Worm (Caenorhabditis elegans) whole organism, L2 larva: ENCODE data around the gene nhr-138.

Experiments used
- C34F6.9 ChIP-seq: fragments of 150-350 bp; optimal IDR thresholded peaks from 2 replicates; lab custom pipeline; 2014; ENCODE audit warnings: missing biosample characterization, missing genetic modification characterization
- F13H6.1 ChIP-seq: sonication (generic microtip); optimal IDR thresholded peaks from 2 replicates; lab custom pipeline; 2016; ENCODE audit warnings: missing genetic modification characterization, missing compliant biosample characterization
- R02D3.7 ChIP-seq: fragments of 150-350 bp; optimal IDR thresholded peaks from 2 replicates; lab custom pipeline; 2014; ENCODE audit warnings: missing biosample characterization, missing genetic modification characterization
- Y55F3AM.14 ChIP-seq: fragments of 200-800 bp; sonication (Bioruptor generic); optimal IDR thresholded peaks from 2 replicates; lab custom pipeline; 2018; ENCODE audit warnings: mild to moderate bottlenecking, missing genetic modification characterization, missing compliant biosample characterization
- ZK546.5 ChIP-seq: sonication (generic microtip); optimal IDR thresholded peaks from 2 replicates; lab custom pipeline; 2017; ENCODE audit warnings: missing biosample characterization, missing genetic modification characterization
- alr-1 ChIP-seq: fragments of 150-350 bp; optimal IDR thresholded peaks from 2 replicates; lab custom pipeline; 2014; ENCODE audit warnings: missing biosample characterization, missing genetic modification characterization
- ama-1 ChIP-seq: fragments of 150-350 bp; optimal IDR thresholded peaks from 2 replicates; lab custom pipeline; 2018; ENCODE audit warnings: inconsistent platforms
- blmp-1 ChIP-seq: sonication (generic microtip); optimal IDR thresholded peaks from 2 replicates; lab custom pipeline; 2017; ENCODE audit warnings: missing genetic modification characterization, mild to moderate bottlenecking, missing compliant biosample characterization, antibody characterized with exemption, moderate library complexity; ENCODE audit not compliant: insufficient read depth
- ceh-16 ChIP-seq: fragments of 150-350 bp; optimal IDR thresholded peaks from 2 replicates; lab custom pipeline; 2014; ENCODE audit warnings: missing biosample characterization, missing genetic modification characterization
- ceh-82 ChIP-seq: fragments of 150-350 bp; optimal IDR thresholded peaks from 2 replicates; lab custom pipeline; 2014; ENCODE audit warnings: missing biosample characterization, missing genetic modification characterization
- crh-2 ChIP-seq: sonication (generic microtip); optimal IDR thresholded peaks from 2 replicates; lab custom pipeline; 2017; ENCODE audit warnings: missing biosample characterization, missing genetic modification characterization
- dmd-4 ChIP-seq: sonication (generic microtip); optimal IDR thresholded peaks from 2 replicates; lab custom pipeline; 2017; ENCODE audit warnings: missing biosample characterization, missing genetic modification characterization
- elt-1 ChIP-seq: fragments of 150-350 bp; optimal IDR thresholded peaks from 2 replicates; lab custom pipeline; 2014; ENCODE audit warnings: missing biosample characterization, missing genetic modification characterization
- elt-3 ChIP-seq: sonication (generic microtip); optimal IDR thresholded peaks from 2 replicates; lab custom pipeline; 2017; ENCODE audit warnings: missing biosample characterization, missing genetic modification characterization
- gmeb-1 ChIP-seq: fragments of 150-350 bp; optimal IDR thresholded peaks from 2 replicates; lab custom pipeline; 2014; ENCODE audit warnings: missing biosample characterization, missing genetic modification characterization
- lin-13 ChIP-seq: fragments of 150-350 bp; optimal IDR thresholded peaks from 2 replicates; lab custom pipeline; 2014; ENCODE audit warnings: missing biosample characterization, missing genetic modification reagents, missing genetic modification characterization
- lin-39 ChIP-seq: fragments of 150-350 bp; optimal IDR thresholded peaks from 2 replicates; lab custom pipeline; 2014; ENCODE audit warnings: missing biosample characterization, missing genetic modification reagents, missing genetic modification characterization
- lsy-2 ChIP-seq, 2 experiments: fragments of 150-350 bp in 1 of 2; sonication (generic microtip) in 1 of 2; optimal IDR thresholded peaks; 2 replicates each; lab custom pipeline; 2014 to 2017; ENCODE audit warnings: missing biosample characterization in 2 of 2, missing genetic modification characterization in 2 of 2
- mab-5 ChIP-seq: fragments of 150-350 bp; optimal IDR thresholded peaks from 2 replicates; lab custom pipeline; 2014; ENCODE audit warnings: missing biosample characterization, missing genetic modification characterization
- mdl-1 ChIP-seq, 2 experiments: fragments of 150-350 bp in 1 of 2; sonication (generic microtip) in 1 of 2; optimal IDR thresholded peaks; 2 replicates each; lab custom pipeline; 2017; ENCODE audit warnings: missing biosample characterization in 2 of 2, missing genetic modification characterization in 2 of 2
- nhr-10 ChIP-seq: sonication (generic microtip); optimal IDR thresholded peaks from 2 replicates; lab custom pipeline; 2017; ENCODE audit warnings: missing biosample characterization, missing genetic modification characterization
- nhr-11 ChIP-seq: fragments of 150-350 bp; optimal IDR thresholded peaks from 2 replicates; lab custom pipeline; 2014; ENCODE audit warnings: missing biosample characterization, missing genetic modification characterization
- nhr-12 ChIP-seq: fragments of 150-350 bp; optimal IDR thresholded peaks from 2 replicates; lab custom pipeline; 2014; ENCODE audit warnings: missing biosample characterization, missing genetic modification characterization
- nhr-129 ChIP-seq: fragments of 150-350 bp; optimal IDR thresholded peaks from 2 replicates; lab custom pipeline; 2014; ENCODE audit warnings: missing biosample characterization, missing genetic modification characterization
- nhr-21 ChIP-seq: fragments of 150-350 bp; optimal IDR thresholded peaks from 2 replicates; lab custom pipeline; 2014; ENCODE audit warnings: missing biosample characterization, missing genetic modification characterization
- nhr-23 ChIP-seq: fragments of 150-350 bp; optimal IDR thresholded peaks from 2 replicates; lab custom pipeline; 2014; ENCODE audit warnings: missing biosample characterization, missing genetic modification reagents, missing genetic modification characterization
- nhr-237 ChIP-seq: fragments of 150-350 bp; optimal IDR thresholded peaks from 2 replicates; lab custom pipeline; 2014; ENCODE audit warnings: missing biosample characterization, missing genetic modification characterization
- nhr-25 ChIP-seq: fragments of 150-350 bp; sonication (generic microtip); optimal IDR thresholded peaks from 3 replicates; lab custom pipeline; 2014; ENCODE audit warnings: missing biosample characterization, missing genetic modification characterization
- nhr-6 ChIP-seq: fragments of 150-350 bp; optimal IDR thresholded peaks from 2 replicates; lab custom pipeline; 2014; ENCODE audit warnings: missing biosample characterization, missing genetic modification characterization
- nhr-77 ChIP-seq: fragments of 150-350 bp; optimal IDR thresholded peaks from 2 replicates; lab custom pipeline; 2014; ENCODE audit warnings: missing biosample characterization, missing genetic modification characterization
- skn-1 ChIP-seq: sonication (generic microtip); optimal IDR thresholded peaks from 2 replicates; lab custom pipeline; 2017; ENCODE audit warnings: missing biosample characterization, missing genetic modification characterization
- sma-3 ChIP-seq: sonication (generic microtip); optimal IDR thresholded peaks from 2 replicates; lab custom pipeline; 2016; ENCODE audit warnings: missing genetic modification reagents, missing genetic modification characterization, missing compliant biosample characterization
- sma-9 ChIP-seq, 2 experiments: fragments of 150-350 bp in 1 of 2; sonication (generic microtip) in 1 of 2; optimal IDR thresholded peaks; 2 replicates each; lab custom pipeline; 2014 to 2016; ENCODE audit warnings: missing genetic modification characterization in 2 of 2, mild to moderate bottlenecking in 1 of 2, missing biosample characterization in 1 of 2, missing compliant biosample characterization in 1 of 2, missing genetic modification reagents in 1 of 2, moderate library complexity in 1 of 2
- snpc-4 ChIP-seq: fragments of 150-350 bp; optimal IDR thresholded peaks from 2 replicates; lab custom pipeline; 2014; ENCODE audit warnings: missing biosample characterization, missing genetic modification characterization
- unc-39 ChIP-seq: fragments of 150-350 bp; optimal IDR thresholded peaks from 2 replicates; lab custom pipeline; 2014; ENCODE audit warnings: missing biosample characterization, missing genetic modification characterization
- unc-62 ChIP-seq: fragments of 150-350 bp; optimal IDR thresholded peaks from 2 replicates; lab custom pipeline; 2014; ENCODE audit warnings: missing biosample characterization, missing genetic modification reagents, missing genetic modification characterization
- ztf-11 ChIP-seq: sonication (generic microtip); optimal IDR thresholded peaks from 2 replicates; lab custom pipeline; 2017; ENCODE audit warnings: missing biosample characterization, missing genetic modification characterization
- ztf-4 ChIP-seq: fragments of 150-350 bp; optimal IDR thresholded peaks from 2 replicates; lab custom pipeline; 2014; ENCODE audit warnings: missing biosample characterization, missing genetic modification characterization

nhr-138 gene

ce11 chrIV:9718396-9718795 is 6.7 kb upstream of the nhr-138 start (continued):
- TF ChIP-seq nhr-77 (tag; lab: Kevin White, UChicago): no peak
- TF ChIP-seq Y55F3AM.14: peak; percentile 68
- TF ChIP-seq ceh-16 (tag; lab: Kevin White, UChicago): peak; percentile 45
- peak; percentile 89 for TF ChIP-seq F13H6.1 (tag; lab: Kevin White, UChicago)
- TF ChIP-seq elt-3: no peak
- no peak for TF ChIP-seq skn-1 (tag; lab: Kevin White, UChicago)
- TF ChIP-seq alr-1 (tag; lab: Kevin White, UChicago): no peak
- peak; percentile 83 for TF ChIP-seq C34F6.9
- TF ChIP-seq unc-39 (tag; lab: Kevin White, UChicago): no peak
- peak; percentile 5 for TF ChIP-seq mab-5 (tag; lab: Kevin White, UChicago)
- no peak for TF ChIP-seq ceh-82 (tag; lab: Kevin White, UChicago)
- no peak for TF ChIP-seq nhr-11
- TF ChIP-seq mdl-1 (tag; optimal IDR thresholded peaks at IDR 0.05; lab: Kevin White, UChicago): peak in 1 of 2 experiments; percentile 63
- TF ChIP-seq nhr-25 (tag; lab: Kevin White, UChicago): peak; percentile 66
- no peak for TF ChIP-seq unc-62 (GFP tag; lab: Kevin White, UChicago)
- no peak for TF ChIP-seq ztf-11 (tag; lab: Kevin White, UChicago)
- TF ChIP-seq sma-3 (GFP tag; lab: Kevin White, UChicago): peak; percentile 67
- TF ChIP-seq, all 48 proteins: peak for 25

ce11 chrIV:9723185-9723584 is 1.9 kb upstream of the nhr-138 start:
- TF ChIP-seq ceh-82 (tag; lab: Kevin White, UChicago) (no peak), gmeb-1 (tag; lab: Kevin White, UChicago) (no peak), sma-3 (GFP tag; lab: Kevin White, UChicago) (no peak), sma-9 (GFP tag; optimal IDR thresholded peaks at IDR 0.05; lab: Kevin White, UChicago) (peak; percentile 64), sma-9 (tag; optimal IDR thresholded peaks at IDR 0.05; lab: Kevin White, UChicago) (no peak), F13H6.1 (tag; lab: Kevin White, UChicago) (no peak), ZK546.5 (tag; lab: Kevin White, UChicago) (no peak), elt-1 (tag; lab: Kevin White, UChicago) (peak; percentile 55), nhr-129 (no peak), alr-1 (tag; lab: Kevin White, UChicago) (no peak), mdl-1 (tag; optimal IDR thresholded peaks at IDR 0.05; lab: Kevin White, UChicago) (no peak), nhr-25 (tag; lab: Kevin White, UChicago) (peak; percentile 41), R02D3.7 (tag; lab: Kevin White, UChicago) (no peak), nhr-23 (tag; lab: Kevin White, UChicago) (no peak), nhr-10 (tag; lab: Kevin White, UChicago) (no peak)

DNA sequence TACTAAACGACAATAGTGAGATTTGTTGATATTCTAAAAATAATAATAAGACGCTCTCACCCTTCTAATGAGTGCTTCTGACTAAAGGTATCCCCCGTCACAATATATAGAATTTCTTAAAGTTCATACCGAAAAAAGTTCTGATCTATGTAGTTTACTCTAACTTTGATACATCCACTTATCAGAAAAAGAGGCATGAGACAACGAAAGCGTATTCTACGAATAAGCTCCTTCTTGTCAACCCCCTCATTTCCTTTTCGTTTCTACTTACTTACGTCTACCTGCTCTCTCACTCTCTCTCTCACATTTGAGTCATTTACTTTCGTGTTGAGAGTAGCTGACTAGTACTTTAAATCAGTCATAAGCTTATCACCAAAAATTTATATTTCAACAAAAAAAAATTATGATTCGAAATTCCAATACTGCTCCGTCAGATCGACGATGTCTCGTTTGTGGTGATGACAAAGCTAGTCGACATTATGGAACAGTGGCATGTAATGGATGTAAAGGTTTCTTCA is 476 bp downstream of the nhr-138 start:
- TF ChIP-seq R02D3.7 (tag; lab: Kevin White, UChicago) (no peak), nhr-21 (tag; lab: Kevin White, UChicago) (peak; percentile 47), Y55F3AM.14 (no peak), lsy-2 (tag; optimal IDR thresholded peaks at IDR 0.05; lab: Kevin White, UChicago) (peak in 1 of 2 experiments; percentile 29), nhr-6 (tag; lab: Kevin White, UChicago) (no peak), nhr-25 (tag; lab: Kevin White, UChicago) (no peak), gmeb-1 (tag; lab: Kevin White, UChicago) (no peak), ceh-16 (tag; lab: Kevin White, UChicago) (no peak), sma-9 (GFP tag; optimal IDR thresholded peaks at IDR 0.05; lab: Kevin White, UChicago) (peak; percentile 4), sma-9 (tag; optimal IDR thresholded peaks at IDR 0.05; lab: Kevin White, UChicago) (no peak)

- TF ChIP-seq ztf-4 (tag; lab: Kevin White, UChicago): no peak
- TF ChIP-seq dmd-4 (tag; lab: Kevin White, UChicago): no peak
- TF ChIP-seq blmp-1 (tag; lab: Kevin White, UChicago): no peak
- no peak for TF ChIP-seq snpc-4
- TF ChIP-seq nhr-12: no peak
- TF ChIP-seq lin-13 (GFP tag; lab: Kevin White, UChicago): no peak
- TF ChIP-seq nhr-237: no peak
- no peak for TF ChIP-seq elt-3
- no peak for TF ChIP-seq ama-1 (lab: Kevin White, UChicago)
- no peak for TF ChIP-seq mdl-1 (tag; optimal IDR thresholded peaks at IDR 0.05; lab: Kevin White, UChicago)
- no peak for TF ChIP-seq nhr-23 (tag; lab: Kevin White, UChicago)
- TF ChIP-seq nhr-21 (tag; lab: Kevin White, UChicago): no peak
- no peak for TF ChIP-seq C34F6.9
- TF ChIP-seq nhr-129: no peak
- TF ChIP-seq unc-39 (tag; lab: Kevin White, UChicago): no peak
- no peak for TF ChIP-seq ceh-16 (tag; lab: Kevin White, UChicago)
- no peak for TF ChIP-seq lin-39 (tag; lab: Kevin White, UChicago)
- no peak for TF ChIP-seq mab-5 (tag; lab: Kevin White, UChicago)
- no peak for TF ChIP-seq crh-2 (tag; lab: Kevin White, UChicago)
These were observed 2.2 kb downstream of the nhr-138 start for ce11 chrIV:9727217-9727616.
